Worm (Caenorhabditis elegans): Measurements from ENCODE around the gene F54E2.1.

ce11 chrV:2859738-2860137, 49.5 kb downstream of the F54E2.1 start, which contains the start of gene srj-54:
- no peak for TF ChIP-seq ama-1 (optimal IDR thresholded peaks at IDR 0.05)
- TF ChIP-seq ets-7 (tag; optimal IDR thresholded peaks at IDR 0.05) = no peak
- no peak for TF ChIP-seq sea-1 (GFP tag; conservative IDR thresholded peaks at IDR 0.05)
- no peak for TF ChIP-seq hnd-1 (tag; optimal IDR thresholded peaks at IDR 0.05)
- TF ChIP-seq tbx-37 (GFP tag; conservative IDR thresholded peaks at IDR 0.05) = no peak
- no peak for TF ChIP-seq pes-1 (GFP tag; IDR thresholded peaks at IDR 0.05)
- no peak for TF ChIP-seq flt-1 (GFP tag; IDR thresholded peaks at IDR 0.05)
- TF ChIP-seq B0310.2 (tag; optimal IDR thresholded peaks at IDR 0.05) = no peak
